Worm (Caenorhabditis elegans) whole organism, late embryonic: ENCODE data around the gene F36H5.10.
"Not testable (repeated sequence)": the region's sequence is repeated elsewhere in the genome, so short reads cannot be mapped to it uniquely, and the experiment has no call there.

Experiments used
- ama-1 ChIP-seq: fragments of 150-350 bp; optimal IDR thresholded peaks from 2 replicates; lab custom pipeline; 2014
- ceh-48 ChIP-seq: sonication (generic microtip); optimal IDR thresholded peaks from 2 replicates; lab custom pipeline; 2016; ENCODE audit warnings: missing genetic modification characterization, inconsistent platforms, missing compliant biosample characterization
- dmd-4 ChIP-seq: sonication (generic microtip); optimal IDR thresholded peaks from 2 replicates; lab custom pipeline; 2016; ENCODE audit warnings: borderline replicate concordance, missing genetic modification characterization, missing compliant biosample characterization
- fkh-10 ChIP-seq: fragments of 150-350 bp; optimal IDR thresholded peaks from 2 replicates; lab custom pipeline; 2014; ENCODE audit warnings: missing biosample characterization, missing genetic modification reagents, missing genetic modification characterization
- hlh-6 ChIP-seq: sonication (generic microtip); optimal IDR thresholded peaks from 2 replicates; lab custom pipeline; 2016; ENCODE audit warnings: missing genotype, missing genetic modification characterization, missing compliant biosample characterization
- lim-6 ChIP-seq: sonication (generic microtip); optimal IDR thresholded peaks from 2 replicates; lab custom pipeline; 2016; ENCODE audit warnings: missing genetic modification characterization, missing compliant biosample characterization
- rnt-1 ChIP-seq: sonication (generic microtip); optimal IDR thresholded peaks from 2 replicates; lab custom pipeline; 2016; ENCODE audit warnings: missing genetic modification characterization, missing compliant biosample characterization
- ttx-3 ChIP-seq: sonication (generic microtip); optimal IDR thresholded peaks from 2 replicates; lab custom pipeline; 2016; ENCODE audit warnings: missing genetic modification reagents, missing genetic modification characterization, missing compliant biosample characterization
- unc-86 ChIP-seq: sonication (generic microtip); optimal IDR thresholded peaks from 2 replicates; lab custom pipeline; 2016; ENCODE audit warnings: missing genetic modification characterization, missing compliant biosample characterization

- not testable (repeated sequence) for TF ChIP-seq fkh-10 (GFP tag; lab: Kevin White, UChicago); lim-6 (tag; lab: Kevin White, UChicago); rnt-1; dmd-4; hlh-6 (tag; lab: Kevin White, UChicago); ceh-48 (tag; lab: Kevin White, UChicago); ama-1 (lab: Kevin White, UChicago); ttx-3 (tag; lab: Kevin White, UChicago); unc-86 (tag; lab: Kevin White, UChicago)
Measured at ce11 chrII:1775234-1775633, 18.1 kb downstream of the F36H5.10 start, which contains the start of gene F36H5.14.
